Worm (Caenorhabditis elegans): ENCODE data around the gene snrp-3.
"Not testable (repeated sequence)": the region's sequence is repeated elsewhere in the genome, so short reads cannot be mapped to it uniquely, and the experiment has no call there.

- not testable (repeated sequence) for TF ChIP-seq peb-1 (tag; optimal IDR thresholded peaks at IDR 0.05); ztf-11 (tag; optimal IDR thresholded peaks at IDR 0.05); ceh-82 (tag; optimal IDR thresholded peaks at IDR 0.05); unc-62 (GFP tag; optimal IDR thresholded peaks at IDR 0.05); unc-39 (tag; optimal IDR thresholded peaks at IDR 0.05); zag-1 (tag; optimal IDR thresholded peaks at IDR 0.05); snpc-4 (tag; optimal IDR thresholded peaks at IDR 0.05); nhr-23 (tag; optimal IDR thresholded peaks at IDR 0.05); skn-1 (tag; optimal IDR thresholded peaks at IDR 0.05); blmp-1 (tag; optimal IDR thresholded peaks at IDR 0.05; ENCODE audit: insufficient read depth)
These were observed 27.4 kb upstream of the snrp-3 start, which contains the start of the genes parg-2 and ipla-5 for ce11 chrIV:8715032-8715431.

All from whole organism, L2 larva.